Fruit fly (Drosophila melanogaster) whole organism, embryonic: ENCODE measurements around the gene CG15547.
A peak's percentile ranks its signal among the peaks of the same experiment; 100 is the strongest.

ENCODE experiments used
- Bdp1 ChIP-seq: fragments of 200-800 bp; sonication (Bioruptor generic); optimal IDR thresholded peaks from 3 replicates; lab custom pipeline; 2016; ENCODE audit warnings: missing biosample characterization, missing genetic modification characterization
- CG1024 ChIP-seq: fragments of 200-800 bp; sonication (Bioruptor generic); IDR thresholded peaks from 2 replicates; pipeline ENCODE4 v1.3.6; 2022; ENCODE audit warnings: missing biosample characterization, missing genetic modification characterization
- CG11093 ChIP-seq: fragments of 200-800 bp; sonication (Bioruptor generic); IDR thresholded peaks from 3 replicates; pipeline ENCODE4 v1.3.6; 2022; ENCODE audit warnings: missing biosample characterization, missing genetic modification characterization
- CG11247 ChIP-seq: fragments of 200-800 bp; sonication (Bioruptor generic); IDR thresholded peaks from 2 replicates; pipeline ENCODE4 v1.3.6; 2022; ENCODE audit warnings: missing biosample characterization, missing genetic modification characterization
- CG11398 ChIP-seq: fragments of 200-800 bp; sonication (Bioruptor generic); optimal IDR thresholded peaks from 2 replicates; lab custom pipeline; 2016; ENCODE audit warnings: missing biosample characterization, missing genetic modification characterization
- CG12659 ChIP-seq: fragments of 200-800 bp; sonication (Bioruptor generic); optimal IDR thresholded peaks from 3 replicates; lab custom pipeline; 2017; ENCODE audit warnings: mild to moderate bottlenecking, missing biosample characterization, missing genetic modification reagents, missing genetic modification characterization
- CG16813 ChIP-seq: fragments of 200-800 bp; sonication (Bioruptor generic); IDR thresholded peaks from 3 replicates; pipeline ENCODE4 v1.3.6; 2022; ENCODE audit warnings: missing biosample characterization, missing genetic modification characterization; ENCODE audit not compliant: partially characterized antibody
- CG32767 ChIP-seq: fragments of 200-800 bp; sonication (Bioruptor generic); IDR thresholded peaks from 2 replicates; pipeline ENCODE4 v1.3.6; 2022; ENCODE audit warnings: missing biosample characterization, missing genetic modification characterization
- CG6175 ChIP-seq: fragments of 200-800 bp; sonication (Bioruptor generic); IDR thresholded peaks from 3 replicates; pipeline ENCODE4 v1.3.6; 2022; ENCODE audit warnings: missing biosample characterization, missing genetic modification characterization
- CG6272 ChIP-seq: fragments of 200-800 bp; sonication (Bioruptor generic); IDR thresholded peaks from 2 replicates; pipeline ENCODE4 v1.3.6; 2022; ENCODE audit warnings: missing biosample characterization, missing genetic modification characterization
- CG6654 ChIP-seq: fragments of 200-800 bp; sonication (Bioruptor generic); optimal IDR thresholded peaks from 2 replicates; lab custom pipeline; 2017; ENCODE audit warnings: missing biosample characterization, mild to moderate bottlenecking, missing genetic modification characterization
- CG7357 ChIP-seq: fragments of 200-800 bp; sonication (Bioruptor generic); IDR thresholded peaks from 3 replicates; pipeline ENCODE4 v1.3.6; 2022; ENCODE audit warnings: missing biosample characterization, missing genetic modification characterization
- CG8089 ChIP-seq: fragments of 200-800 bp; sonication (Bioruptor generic); optimal IDR thresholded peaks from 3 replicates; lab custom pipeline; 2016; ENCODE audit warnings: missing biosample characterization, missing genetic modification characterization
- CG8924 ChIP-seq: fragments of 200-800 bp; optimal IDR thresholded peaks from 3 replicates; lab custom pipeline; 2019; ENCODE audit warnings: missing biosample characterization, mild to moderate bottlenecking, missing genetic modification characterization, moderate library complexity
- CG8944 ChIP-seq: fragments of 200-800 bp; sonication (Bioruptor generic); optimal IDR thresholded peaks from 3 replicates; lab custom pipeline; 2016; ENCODE audit warnings: missing biosample characterization, missing genetic modification characterization
- CG9215 ChIP-seq: fragments of 200-800 bp; sonication (Bioruptor generic); IDR thresholded peaks from 2 replicates; pipeline ENCODE4 v1.3.6; 2022; ENCODE audit warnings: missing biosample characterization, missing genetic modification characterization
- Camta ChIP-seq: fragments of 200-800 bp; sonication (Bioruptor generic); optimal IDR thresholded peaks from 2 replicates; lab custom pipeline; 2016; ENCODE audit warnings: missing biosample characterization, missing genetic modification characterization
- Chrac-16 ChIP-seq: fragments of 200-800 bp; sonication (Bioruptor generic); optimal IDR thresholded peaks from 3 replicates; lab custom pipeline; 2016; ENCODE audit warnings: missing biosample characterization, missing genetic modification characterization
- CrebB ChIP-seq: fragments of 200-800 bp; sonication (Bioruptor generic); optimal IDR thresholded peaks from 3 replicates; lab custom pipeline; 2018; ENCODE audit warnings: missing biosample characterization, mild to moderate bottlenecking, missing genetic modification characterization
- GATAe ChIP-seq: fragments of 200-800 bp; sonication (Bioruptor generic); conservative IDR thresholded peaks from 2 replicates; pipeline ENCODE4 v1.3.6; 2022; ENCODE audit warnings: missing biosample characterization, missing genetic modification characterization
- HLH3B ChIP-seq: fragments of 200-800 bp; sonication (Bioruptor generic); IDR thresholded peaks from 2 replicates; pipeline ENCODE4 v1.3.6; 2022; ENCODE audit warnings: missing biosample characterization, missing genetic modification characterization
- HLH4C ChIP-seq: fragments of 200-800 bp; sonication (Bioruptor generic); IDR thresholded peaks from 3 replicates; pipeline ENCODE4 v1.3.6; 2022; ENCODE audit warnings: missing biosample characterization, missing genetic modification characterization; ENCODE audit not compliant: partially characterized antibody
- HmgD ChIP-seq: fragments of 200-800 bp; sonication (Bioruptor generic); optimal IDR thresholded peaks from 3 replicates; lab custom pipeline; 2016; ENCODE audit warnings: missing biosample characterization, missing genetic modification characterization
- Lhr ChIP-seq: fragments of 200-800 bp; sonication (Bioruptor generic); optimal IDR thresholded peaks from 3 replicates; lab custom pipeline; 2017; ENCODE audit warnings: mild to moderate bottlenecking, missing biosample characterization, missing genetic modification reagents, missing genetic modification characterization
- NC2α ChIP-seq: fragments of 200-800 bp; sonication (Bioruptor generic); optimal IDR thresholded peaks from 2 replicates; lab custom pipeline; 2016; ENCODE audit warnings: missing biosample characterization, missing genetic modification characterization
- PHDP ChIP-seq: fragments of 200-800 bp; sonication (Bioruptor generic); optimal IDR thresholded peaks from 3 replicates; lab custom pipeline; 2018; ENCODE audit warnings: missing biosample characterization, mild to moderate bottlenecking, missing genetic modification characterization, moderate library complexity
- Pdp1 ChIP-seq, 2 experiments: fragments of 200-800 bp; sonication (Bioruptor generic); optimal IDR thresholded peaks; 3 replicates each; lab custom pipeline; 2016; ENCODE audit warnings: missing biosample characterization in 2 of 2, missing genetic modification characterization in 2 of 2, mild to moderate bottlenecking in 1 of 2, moderate library complexity in 1 of 2
- Trl ChIP-seq, 3 experiments: fragments of >200 bp in 2 of 3; fragments of 200-800 bp in 1 of 3; sonication (Bioruptor generic) in 1 of 3; optimal IDR thresholded peaks; 2 replicates in 1 of 3; 3 replicates in 2 of 3; lab custom pipeline; 2016 to 2017; ENCODE audit warnings: missing biosample characterization in 1 of 3, missing genetic modification characterization in 1 of 3
- bigmax ChIP-seq: fragments of 200-800 bp; sonication (Bioruptor generic); optimal IDR thresholded peaks from 2 replicates; lab custom pipeline; 2018; ENCODE audit warnings: missing biosample characterization, mild to moderate bottlenecking, missing genetic modification characterization
- chinmo ChIP-seq: fragments of 200-800 bp; sonication (Bioruptor generic); IDR thresholded peaks from 4 replicates; pipeline ENCODE4 v1.3.6; 2022; ENCODE audit warnings: missing biosample characterization, missing genetic modification characterization; ENCODE audit not compliant: partially characterized antibody
- corto ChIP-seq: fragments of 200-800 bp; sonication (Bioruptor generic); optimal IDR thresholded peaks from 2 replicates; lab custom pipeline; 2016; ENCODE audit warnings: missing biosample characterization, mild to moderate bottlenecking, missing genetic modification characterization, moderate library complexity
- ftz-f1 ChIP-seq: fragments of 200-800 bp; sonication (Bioruptor generic); optimal IDR thresholded peaks from 2 replicates; lab custom pipeline; 2016; ENCODE audit warnings: missing biosample characterization, missing genetic modification characterization
- gcm2 ChIP-seq: fragments of 200-800 bp; sonication (Bioruptor generic); optimal IDR thresholded peaks from 2 replicates; lab custom pipeline; 2016; ENCODE audit warnings: missing biosample characterization, missing genetic modification characterization
- kah ChIP-seq: fragments of 200-800 bp; sonication (Bioruptor generic); optimal IDR thresholded peaks from 2 replicates; lab custom pipeline; 2018; ENCODE audit warnings: missing biosample characterization, mild to moderate bottlenecking, missing genetic modification characterization
- mirr ChIP-seq: fragments of 200-800 bp; sonication (Bioruptor generic); optimal IDR thresholded peaks from 3 replicates; lab custom pipeline; 2018; ENCODE audit warnings: missing biosample characterization, mild to moderate bottlenecking, missing genetic modification characterization
- mld ChIP-seq: fragments of 200-800 bp; sonication (Bioruptor generic); IDR thresholded peaks from 3 replicates; pipeline ENCODE4 v1.3.6; 2022; ENCODE audit warnings: missing biosample characterization, missing genetic modification characterization; ENCODE audit not compliant: partially characterized antibody
- nmo ChIP-seq: fragments of 200-800 bp; sonication (Bioruptor generic); optimal IDR thresholded peaks from 2 replicates; lab custom pipeline; 2018; ENCODE audit warnings: missing biosample characterization, mild to moderate bottlenecking, missing genetic modification characterization, moderate library complexity
- pho ChIP-seq: fragments of 200-800 bp; sonication (Bioruptor generic); optimal IDR thresholded peaks from 2 replicates; lab custom pipeline; 2016; ENCODE audit warnings: missing biosample characterization, missing genetic modification characterization
- prd ChIP-seq, 3 experiments: fragments of >200 bp in 2 of 3; fragments of 200-800 bp in 1 of 3; sonication (Bioruptor generic) in 1 of 3; optimal IDR thresholded peaks in 2 of 3; IDR thresholded peaks in 1 of 3; 2 replicates in 2 of 3; 3 replicates in 1 of 3; pipeline versions ENCODE4 v1.3.6 to Lab custom; 2017 to 2022; ENCODE audit warnings: missing biosample characterization in 1 of 3, missing genetic modification characterization in 1 of 3
- ranshi ChIP-seq: fragments of 200-800 bp; sonication (Bioruptor generic); IDR thresholded peaks from 2 replicates; pipeline ENCODE4 v1.3.6; 2022; ENCODE audit warnings: missing biosample characterization, missing genetic modification characterization
- ro ChIP-seq: fragments of 200-800 bp; sonication (Bioruptor generic); IDR thresholded peaks from 2 replicates; pipeline ENCODE4 v1.3.6; 2022; ENCODE audit warnings: missing biosample characterization, missing genetic modification characterization
- sens ChIP-seq: fragments of 200-800 bp; sonication (Bioruptor generic); peaks from one replicate; lab custom pipeline; 2016; ENCODE audit warnings: missing biosample characterization, missing genetic modification characterization
- seq ChIP-seq: fragments of 200-800 bp; sonication (Bioruptor generic); IDR thresholded peaks from 2 replicates; pipeline ENCODE4 v1.3.6; 2022; ENCODE audit warnings: missing biosample characterization, missing genetic modification characterization
- shn ChIP-seq: fragments of 200-800 bp; sonication (Bioruptor generic); optimal IDR thresholded peaks from 3 replicates; lab custom pipeline; 2016; ENCODE audit warnings: missing biosample characterization, missing genetic modification characterization
- stwl ChIP-seq: fragments of 200-800 bp; sonication (Bioruptor generic); optimal IDR thresholded peaks from 3 replicates; lab custom pipeline; 2018; ENCODE audit warnings: missing biosample characterization, mild to moderate bottlenecking, missing genetic modification characterization, moderate library complexity
- tin ChIP-seq: fragments of 200-800 bp; sonication (Bioruptor generic); optimal IDR thresholded peaks from 3 replicates; lab custom pipeline; 2016; ENCODE audit warnings: missing biosample characterization, missing genetic modification characterization
- trh ChIP-seq: fragments of 200-800 bp; sonication (Bioruptor generic); optimal IDR thresholded peaks from 2 replicates; lab custom pipeline; 2016; ENCODE audit warnings: missing biosample characterization, missing genetic modification characterization
- tx ChIP-seq: fragments of 200-800 bp; sonication (Bioruptor generic); optimal IDR thresholded peaks from 2 replicates; lab custom pipeline; 2016; ENCODE audit warnings: missing biosample characterization, missing genetic modification characterization
- unc-4 ChIP-seq: fragments of 200-800 bp; sonication (Bioruptor generic); IDR thresholded peaks from 2 replicates; pipeline ENCODE4 v1.3.6; 2022; ENCODE audit warnings: missing biosample characterization, missing genetic modification characterization; ENCODE audit not compliant: partially characterized antibody
- vfl ChIP-seq: fragments of 200-800 bp; sonication (Bioruptor generic); optimal IDR thresholded peaks from 2 replicates; lab custom pipeline; 2016; ENCODE audit warnings: missing biosample characterization, missing genetic modification characterization

Gene CG15547

dm6 chr3R:30912402-30912801, 29.1 kb upstream of the CG15547 start, which contains the start of gene Ptx1 (continued):
- TF ChIP-seq seq (GFP tag; lab: Robert Waterston, UW) (peak; percentile 94), CG6175 (GFP tag; lab: Robert Waterston, UW) (no peak), CG11398 (GFP tag; lab: Kevin White, UChicago) (no peak), tx (GFP tag; lab: Kevin White, UChicago) (no peak), Camta (GFP tag; lab: Kevin White, UChicago) (no peak), shn (GFP tag; lab: Kevin White, UChicago) (no peak), kah (GFP tag; lab: Kevin White, UChicago) (no peak), Chrac-16 (GFP tag; lab: Kevin White, UChicago) (peak; percentile 2), pho (GFP tag; lab: Kevin White, UChicago) (peak; percentile 17), nmo (GFP tag; lab: Kevin White, UChicago) (peak; percentile 58), CG16813 (peak; percentile 40; the same call in 1 of the 3 replicates), Bdp1 (GFP tag; lab: Kevin White, UChicago) (no peak), bigmax (GFP tag; lab: Kevin White, UChicago) (no peak), trh (GFP tag; lab: Kevin White, UChicago) (no peak), vfl (GFP tag; lab: Kevin White, UChicago) (no peak), gcm2 (GFP tag; lab: Kevin White, UChicago) (no peak), CrebB (tag; lab: Kevin White, UChicago) (no peak), CG11093 (GFP tag; lab: Robert Waterston, UW) (no peak), mld (no peak; the same call in 2 of the 3 replicates), CG6654 (GFP tag; lab: Kevin White, UChicago) (no peak), CG11247 (no peak), prd (optimal IDR thresholded peaks at IDR 0.05; lab: Kevin White, UChicago) (no peak), prd (GFP tag; IDR thresholded peaks at IDR 0.05; lab: Robert Waterston, UW) (peak; percentile 36; the same call in 1 of the 3 replicates), CG6272 (GFP tag; lab: Robert Waterston, UW) (no peak; the same call in 1 of the 2 replicates), ro (GFP tag; lab: Robert Waterston, UW) (no peak), CG8924 (tag; lab: Kevin White, UChicago) (no peak), HmgD (GFP tag; lab: Kevin White, UChicago) (peak; percentile 61), HLH3B (GFP tag; lab: Robert Waterston, UW) (no peak), GATAe (GFP tag; lab: Robert Waterston, UW) (peak; percentile 96), ftz-f1 (peak; percentile 69), mirr (GFP tag; lab: Kevin White, UChicago) (no peak), CG9215 (GFP tag; lab: Robert Waterston, UW) (no peak), CG7357 (GFP tag; lab: Robert Waterston, UW) (no peak), NC2α (GFP tag; lab: Kevin White, UChicago) (no peak), Trl (optimal IDR thresholded peaks at IDR 0.05; lab: Kevin White, UChicago) (peak; percentile 81 to 89), Trl (GFP tag; optimal IDR thresholded peaks at IDR 0.05; lab: Kevin White, UChicago) (peak; percentile 52), corto (GFP tag; lab: Kevin White, UChicago) (no peak), CG8089 (GFP tag; lab: Kevin White, UChicago) (no peak), PHDP (tag; lab: Kevin White, UChicago) (no peak), stwl (tag; lab: Kevin White, UChicago) (no peak), CG32767 (GFP tag; lab: Robert Waterston, UW) (peak; percentile 62; the same call in 1 of the 2 replicates), tin (peak; percentile 2), CG12659 (GFP tag; lab: Kevin White, UChicago) (no peak), chinmo (GFP tag; lab: Robert Waterston, UW) (peak; percentile 92), CG8944 (GFP tag; lab: Kevin White, UChicago) (no peak), unc-4 (GFP tag; lab: Robert Waterston, UW) (peak; percentile 34; the same call in 1 of the 2 replicates), CG1024 (GFP tag; lab: Robert Waterston, UW) (no peak), Pdp1 (GFP tag; optimal IDR thresholded peaks at IDR 0.05; lab: Kevin White, UChicago) (no peak), ranshi (GFP tag; lab: Robert Waterston, UW) (no peak), Lhr (GFP tag; lab: Kevin White, UChicago) (no peak), sens (GFP tag; lab: Kevin White, UChicago) (peak; percentile 63), HLH4C (GFP tag; lab: Robert Waterston, UW) (peak; percentile 53; the same call in 1 of the 3 replicates)
